Worm (Caenorhabditis elegans): ENCODE results near the gene tag-267.
"Not testable (repeated sequence)": the region's sequence is repeated elsewhere in the genome, so short reads cannot be mapped to it uniquely, and the experiment has no call there.

The tag-267 gene

ce11 chrIII:688083-688482 is 47.5 kb downstream of the tag-267 start:
- TF ChIP-seq F44E2.7 (GFP tag; IDR thresholded peaks at IDR 0.05), result no peak
- peak in 1 of 2 experiments; percentile 74 for TF ChIP-seq unc-62 (GFP tag; optimal IDR thresholded peaks at IDR 0.05 in 1 of 2)
- no peak for TF ChIP-seq unc-62 (tag; optimal IDR thresholded peaks at IDR 0.05)

DNA sequence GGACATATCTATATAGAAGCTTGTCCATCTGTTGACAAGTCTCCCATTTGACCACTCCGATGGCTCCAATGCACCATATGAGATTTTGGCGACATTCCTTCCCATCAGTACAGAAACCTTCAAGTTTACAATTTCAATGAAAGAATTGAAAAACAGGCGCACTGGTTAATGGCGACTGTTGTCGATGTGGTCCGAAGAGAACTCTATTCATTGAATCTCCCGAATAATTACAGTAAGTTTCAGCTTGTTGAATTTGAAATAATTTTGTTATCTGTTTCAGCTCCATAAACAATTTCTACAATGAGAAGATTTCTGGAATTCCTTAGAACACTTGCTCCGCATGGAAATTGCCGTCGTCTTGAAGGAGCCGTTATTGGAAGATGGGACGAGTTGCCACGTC is 48.3 kb downstream of the tag-267 start, which contains the start of gene elf-1:
TSS of gene elf-1 (plus strand) at position 301 of the 400 bp plus-strand sequence.
- TF ChIP-seq F10B5.3 (tag; optimal IDR thresholded peaks at IDR 0.05); tag-97 (GFP tag; IDR thresholded peaks at IDR 0.05); ceh-44 (GFP tag; IDR thresholded peaks at IDR 0.05): not testable (repeated sequence)
